Worm (Caenorhabditis elegans) whole organism, L1 larva: ENCODE measurements around the gene egl-13.
A peak's percentile ranks its signal among the peaks of the same experiment; 100 is the strongest.

Experiments used
- C16A3.4 ChIP-seq: fragments of 150-350 bp; optimal IDR thresholded peaks from 2 replicates; lab custom pipeline; 2014; ENCODE audit warnings: missing biosample characterization, missing genetic modification characterization
- F16B12.6 ChIP-seq: fragments of 150-350 bp; optimal IDR thresholded peaks from 2 replicates; lab custom pipeline; 2014; ENCODE audit warnings: missing biosample characterization, missing genetic modification characterization
- aly-2 ChIP-seq: fragments of 150-350 bp; optimal IDR thresholded peaks from 2 replicates; lab custom pipeline; 2014; ENCODE audit warnings: missing biosample characterization, missing genetic modification characterization
- blmp-1 ChIP-seq: fragments of 150-350 bp; optimal IDR thresholded peaks from 2 replicates; lab custom pipeline; 2014; ENCODE audit warnings: missing biosample characterization, missing genetic modification characterization
- ceh-63 ChIP-seq: fragments of 200-800 bp; sonication (Bioruptor generic); optimal IDR thresholded peaks from 2 replicates; lab custom pipeline; 2018; ENCODE audit warnings: mild to moderate bottlenecking, missing genetic modification characterization, missing compliant biosample characterization
- dpl-1 ChIP-seq, 3 experiments: fragments of 150-350 bp in 2 of 3; sonication (generic microtip) in 1 of 3; optimal IDR thresholded peaks; 2 replicates each; lab custom pipeline; 2014 to 2017; ENCODE audit warnings: missing biosample characterization in 3 of 3, missing genetic modification characterization in 3 of 3, missing genetic modification reagents in 3 of 3
- efl-1 ChIP-seq, 4 experiments: fragments of 150-350 bp; optimal IDR thresholded peaks in 3 of 4; peaks in 1 of 4; 1 replicate in 1 of 4; 2 replicates in 3 of 4; lab custom pipeline; 2014; ENCODE audit warnings: missing biosample characterization in 2 of 4, missing genetic modification characterization in 2 of 4, missing genetic modification reagents in 2 of 4
- egl-13 ChIP-seq: sonication (generic microtip); optimal IDR thresholded peaks from 2 replicates; lab custom pipeline; 2016; ENCODE audit warnings: missing genotype, missing genetic modification reagents, missing genetic modification characterization, missing compliant biosample characterization
- elt-3 ChIP-seq, 6 experiments: fragments of 150-350 bp in 1 of 6; sonication (generic microtip); optimal IDR thresholded peaks; 2 replicates each; lab custom pipeline; 2017 to 2018; ENCODE audit warnings: missing biosample characterization in 6 of 6, missing genetic modification characterization in 6 of 6, inconsistent platforms in 1 of 6
- fkh-4 ChIP-seq: sonication (generic microtip); optimal IDR thresholded peaks from 2 replicates; lab custom pipeline; 2016; ENCODE audit warnings: missing compliant biosample characterization, missing genetic modification characterization, borderline replicate concordance
- fkh-8 ChIP-seq: sonication (generic microtip); optimal IDR thresholded peaks from 2 replicates; lab custom pipeline; 2016; ENCODE audit warnings: mild to moderate bottlenecking, missing genetic modification characterization, missing compliant biosample characterization
- fos-1 ChIP-seq: fragments of 150-350 bp; optimal IDR thresholded peaks from 2 replicates; lab custom pipeline; 2014; ENCODE audit warnings: missing biosample characterization, missing genetic modification characterization
- grh-1 ChIP-seq: fragments of 200-800 bp; sonication (Bioruptor generic); IDR thresholded peaks from 2 replicates; pipeline ENCODE4 v1.3.6; 2022; ENCODE audit warnings: missing genetic modification reagents, missing genetic modification characterization, missing compliant biosample characterization
- hpl-2 ChIP-seq: fragments of 150-350 bp; optimal IDR thresholded peaks from 2 replicates; lab custom pipeline; 2014; ENCODE audit warnings: missing biosample characterization, missing genetic modification reagents, missing genetic modification characterization
- jun-1 ChIP-seq: fragments of 150-350 bp; optimal IDR thresholded peaks from 2 replicates; lab custom pipeline; 2014; ENCODE audit warnings: missing biosample characterization, missing genetic modification reagents, missing genetic modification characterization
- lin-14 ChIP-seq: fragments of 200-800 bp; sonication (Bioruptor generic); optimal IDR thresholded peaks from 2 replicates; lab custom pipeline; 2018; ENCODE audit warnings: mild to moderate bottlenecking, missing genetic modification characterization, moderate library complexity, missing compliant biosample characterization
- lin-35 ChIP-seq, 2 experiments: fragments of 150-350 bp; optimal IDR thresholded peaks; 2 replicates each; lab custom pipeline; 2014; ENCODE audit warnings: missing biosample characterization in 2 of 2, missing genetic modification characterization in 2 of 2, missing genetic modification reagents in 2 of 2
- lir-3 ChIP-seq: sonication (generic microtip); optimal IDR thresholded peaks from 2 replicates; lab custom pipeline; 2016; ENCODE audit warnings: mild to moderate bottlenecking, missing genetic modification characterization, moderate library complexity, missing compliant biosample characterization; ENCODE audit not compliant: poor library complexity
- lsy-2 ChIP-seq, 2 experiments: fragments of 150-350 bp; optimal IDR thresholded peaks; 2 replicates each; lab custom pipeline; 2014; ENCODE audit warnings: missing biosample characterization in 2 of 2, missing genetic modification characterization in 2 of 2
- mdl-1 ChIP-seq, 2 experiments: fragments of 150-350 bp; optimal IDR thresholded peaks; 2 replicates each; lab custom pipeline; 2014 to 2017; ENCODE audit warnings: missing biosample characterization in 2 of 2, missing genetic modification characterization in 2 of 2, inconsistent platforms in 1 of 2
- mef-2 ChIP-seq: fragments of 150-350 bp; optimal IDR thresholded peaks from 2 replicates; lab custom pipeline; 2014; ENCODE audit warnings: missing biosample characterization, missing genetic modification characterization
- nhr-20 ChIP-seq: sonication (generic microtip); optimal IDR thresholded peaks from 2 replicates; lab custom pipeline; 2016; ENCODE audit warnings: mild to moderate bottlenecking, missing genetic modification characterization, missing compliant biosample characterization
- nhr-237 ChIP-seq: fragments of 150-350 bp; optimal IDR thresholded peaks from 2 replicates; lab custom pipeline; 2014; ENCODE audit warnings: missing biosample characterization, missing genetic modification characterization
- nhr-47 ChIP-seq: sonication (generic microtip); optimal IDR thresholded peaks from 2 replicates; lab custom pipeline; 2016; ENCODE audit warnings: mild to moderate bottlenecking, missing genetic modification characterization, moderate library complexity, missing compliant biosample characterization
- nhr-71 ChIP-seq: sonication (generic microtip); optimal IDR thresholded peaks from 2 replicates; lab custom pipeline; 2016; ENCODE audit warnings: mild to moderate bottlenecking, missing genetic modification characterization, moderate library complexity, missing compliant biosample characterization
- nhr-76 ChIP-seq: sonication (generic microtip); optimal IDR thresholded peaks from 2 replicates; lab custom pipeline; 2017; ENCODE audit warnings: missing biosample characterization, missing genetic modification characterization
- nhr-77 ChIP-seq: fragments of 150-350 bp; optimal IDR thresholded peaks from 2 replicates; lab custom pipeline; 2014; ENCODE audit warnings: missing biosample characterization, missing genetic modification characterization
- nhr-84 ChIP-seq: sonication (generic microtip); optimal IDR thresholded peaks from 2 replicates; lab custom pipeline; 2017; ENCODE audit warnings: missing biosample characterization, missing genetic modification characterization
- nhr-85 ChIP-seq: sonication (generic microtip); peaks from one replicate; lab custom pipeline; 2016; ENCODE audit warnings: missing genetic modification characterization, inconsistent platforms, missing compliant biosample characterization
- nhr-90 ChIP-seq: sonication (generic microtip); optimal IDR thresholded peaks from 2 replicates; lab custom pipeline; 2016; ENCODE audit warnings: mild to moderate bottlenecking, missing genetic modification characterization, missing compliant biosample characterization; ENCODE audit not compliant: poor library complexity
- pax-3 ChIP-seq: fragments of 200-800 bp; sonication (Bioruptor generic); optimal IDR thresholded peaks from 2 replicates; lab custom pipeline; 2018; ENCODE audit warnings: mild to moderate bottlenecking, missing genetic modification characterization, moderate library complexity, missing compliant biosample characterization
- rnt-1 ChIP-seq: sonication (generic microtip); optimal IDR thresholded peaks from 2 replicates; lab custom pipeline; 2016; ENCODE audit warnings: mild to moderate bottlenecking, missing genetic modification characterization, moderate library complexity, missing compliant biosample characterization
- snpc-4 ChIP-seq: fragments of 150-350 bp; optimal IDR thresholded peaks from 2 replicates; lab custom pipeline; 2014; ENCODE audit warnings: missing biosample characterization, missing genetic modification characterization
- snu-23 ChIP-seq: sonication (generic microtip); optimal IDR thresholded peaks from 2 replicates; lab custom pipeline; 2016; ENCODE audit warnings: missing genetic modification characterization, missing compliant biosample characterization
- sox-4 ChIP-seq: sonication (generic microtip); optimal IDR thresholded peaks from 2 replicates; lab custom pipeline; 2016; ENCODE audit warnings: missing genetic modification characterization, missing compliant biosample characterization
- sup-37 ChIP-seq: fragments of 200-800 bp; sonication (Bioruptor generic); optimal IDR thresholded peaks from 2 replicates; lab custom pipeline; 2018; ENCODE audit warnings: mild to moderate bottlenecking, missing genetic modification characterization, missing compliant biosample characterization
- swsn-7 ChIP-seq: sonication (generic microtip); optimal IDR thresholded peaks from 2 replicates; lab custom pipeline; 2016; ENCODE audit warnings: missing genetic modification characterization, missing compliant biosample characterization
- unc-30 ChIP-seq: sonication (generic microtip); optimal IDR thresholded peaks from 2 replicates; lab custom pipeline; 2017; ENCODE audit warnings: missing biosample characterization, missing genetic modification characterization
- unc-62 ChIP-seq: fragments of 150-350 bp; optimal IDR thresholded peaks from 2 replicates; lab custom pipeline; 2014; ENCODE audit warnings: missing biosample characterization, missing genetic modification reagents, missing genetic modification characterization
- unc-86 ChIP-seq: sonication (generic microtip); optimal IDR thresholded peaks from 2 replicates; lab custom pipeline; 2016; ENCODE audit warnings: missing genetic modification characterization, missing compliant biosample characterization
- unc-98 ChIP-seq: fragments of 200-800 bp; sonication (Bioruptor generic); IDR thresholded peaks from 2 replicates; pipeline ENCODE4 v1.3.6; 2022; ENCODE audit warnings: missing genetic modification characterization, missing compliant biosample characterization
- vab-15 ChIP-seq: sonication (generic microtip); optimal IDR thresholded peaks from 2 replicates; lab custom pipeline; 2017; ENCODE audit warnings: missing genotype, mild to moderate bottlenecking, missing genetic modification characterization, missing compliant biosample characterization
- xbp-1 ChIP-seq: sonication (generic microtip); optimal IDR thresholded peaks from 2 replicates; lab custom pipeline; 2016; ENCODE audit warnings: missing genetic modification characterization, missing compliant biosample characterization
- zag-1 ChIP-seq: fragments of 150-350 bp; optimal IDR thresholded peaks from 2 replicates; lab custom pipeline; 2014; ENCODE audit warnings: missing biosample characterization, missing genetic modification characterization
- ztf-11 ChIP-seq, 2 experiments: sonication (generic microtip); optimal IDR thresholded peaks; 2 replicates each; lab custom pipeline; 2016 to 2017; ENCODE audit warnings: missing genetic modification characterization in 2 of 2, missing biosample characterization in 1 of 2, missing compliant biosample characterization in 1 of 2

egl-13 gene

DNA sequence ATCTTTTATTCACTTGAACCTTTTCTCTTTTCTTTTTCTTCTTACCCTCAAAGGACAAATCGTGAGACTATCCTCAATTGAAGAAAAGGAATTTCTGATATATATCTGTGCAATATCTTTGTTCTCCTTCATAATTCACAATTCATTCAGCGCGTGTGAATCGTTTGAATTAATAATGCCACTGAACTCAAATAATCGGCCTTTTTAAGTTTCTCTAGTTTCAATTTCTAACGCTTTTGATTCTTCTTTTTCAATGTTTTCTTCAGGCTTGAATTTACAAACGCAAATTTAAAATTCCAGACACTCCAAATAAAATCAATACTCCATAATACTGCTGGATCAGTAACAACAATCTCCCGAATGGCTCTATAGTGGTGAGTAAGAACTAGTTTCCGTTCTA lies at the start of gene egl-13:
Gene egl-13 (plus strand): TSS at position 301 of the 400 bp plus-strand sequence.
- no peak for TF ChIP-seq nhr-47 (tag; lab: Kevin White, UChicago)
- TF ChIP-seq blmp-1 (tag; lab: Kevin White, UChicago) = no peak
- no peak for TF ChIP-seq nhr-76 (tag; lab: Kevin White, UChicago)
- TF ChIP-seq unc-62 (GFP tag; lab: Kevin White, UChicago) = no peak
- TF ChIP-seq elt-3 (tag; optimal IDR thresholded peaks at IDR 0.05; lab: Kevin White, UChicago) = no peak
- TF ChIP-seq pax-3 (tag; lab: Kevin White, UChicago) = no peak
- TF ChIP-seq fkh-8 (tag; lab: Kevin White, UChicago) = no peak
- TF ChIP-seq mef-2 (tag; lab: Kevin White, UChicago) = no peak
- no peak for TF ChIP-seq lsy-2 (tag; optimal IDR thresholded peaks at IDR 0.05; lab: Kevin White, UChicago)
- no peak for TF ChIP-seq rnt-1 (tag; lab: Kevin White, UChicago)
- no peak for TF ChIP-seq dpl-1 (GFP tag; optimal IDR thresholded peaks at IDR 0.05; lab: Kevin White, UChicago)
- TF ChIP-seq unc-98 = no peak
- TF ChIP-seq snpc-4 = no peak

DNA sequence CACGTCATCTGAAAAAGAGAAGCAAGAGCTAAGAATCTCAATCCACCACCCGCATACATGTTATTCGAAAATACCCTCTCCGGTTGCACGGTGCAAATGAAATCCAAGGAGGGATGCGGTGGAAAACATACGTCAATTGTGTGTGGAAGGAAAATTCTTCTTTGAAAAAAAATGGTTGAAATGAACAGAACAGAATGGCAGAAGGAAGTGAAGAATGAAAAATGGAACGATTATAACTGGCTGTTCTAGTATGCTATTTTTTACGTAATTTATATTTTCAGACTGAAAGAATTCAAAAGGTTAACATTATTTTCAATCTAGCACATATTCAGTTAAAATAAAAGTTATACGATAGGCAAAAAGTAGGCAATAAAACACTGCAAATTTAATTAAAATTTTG lies 47.6 kb upstream of the egl-13 start:
- TF ChIP-seq efl-1 (optimal IDR thresholded peaks at IDR 0.05; lab: Kevin White, UChicago) (no peak), efl-1 (GFP tag; optimal IDR thresholded peaks at IDR 0.05 in 1 of 2; lab: Kevin White, UChicago) (peak in 1 of 2 experiments; percentile 4), fkh-4 (tag; lab: Kevin White, UChicago) (no peak)

DNA sequence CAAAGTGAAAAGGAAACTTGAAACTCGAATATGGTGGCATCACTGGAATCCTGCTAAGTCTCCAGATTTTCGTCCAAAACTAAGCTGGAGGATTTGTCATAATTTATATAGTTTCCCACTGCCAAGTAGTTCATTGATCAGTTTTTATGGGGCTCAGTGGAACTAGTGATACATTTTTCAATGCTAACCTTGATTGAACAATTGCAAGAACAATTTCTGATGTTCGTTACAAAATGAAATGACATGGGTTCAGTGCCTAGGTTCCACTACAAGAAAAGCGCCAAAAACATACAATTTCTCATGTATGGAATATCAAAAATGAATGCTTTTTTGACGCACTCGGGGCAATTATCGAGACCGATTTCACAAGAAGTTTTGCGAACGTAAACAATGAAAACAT lies 41.8 kb upstream of the egl-13 start:
- TF ChIP-seq jun-1 (tag; lab: Kevin White, UChicago) (no peak), ztf-11 (tag; optimal IDR thresholded peaks at IDR 0.05; lab: Kevin White, UChicago) (no peak), dpl-1 (GFP tag; optimal IDR thresholded peaks at IDR 0.05; lab: Kevin White, UChicago) (no peak), zag-1 (tag; lab: Kevin White, UChicago) (no peak), xbp-1 (tag; lab: Kevin White, UChicago) (no peak)

DNA sequence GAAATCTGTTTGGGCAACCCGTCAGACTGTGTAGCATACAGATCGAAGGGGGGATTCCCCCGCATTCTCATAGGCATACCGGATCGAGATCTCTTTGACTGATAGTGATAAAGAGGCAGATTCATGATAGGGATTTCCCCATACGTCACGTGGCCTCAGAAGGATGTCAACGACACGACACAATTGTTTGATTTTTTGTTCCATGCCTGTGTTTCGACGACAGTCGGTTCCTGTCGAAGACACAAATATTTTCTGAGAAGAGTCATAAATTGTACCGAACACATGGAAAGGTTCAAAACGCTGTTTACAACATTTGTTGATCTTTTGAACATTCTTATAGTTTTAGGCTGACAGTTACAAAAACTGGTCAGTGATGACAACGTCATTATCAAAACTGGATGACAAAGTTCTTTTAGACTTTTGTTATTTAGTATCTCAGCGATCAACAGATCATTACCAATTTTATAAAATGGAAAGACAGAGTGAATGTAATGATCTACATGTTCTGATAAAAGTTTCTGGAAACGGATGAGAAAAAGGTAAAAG lies 35.1 kb upstream of the egl-13 start:
- TF ChIP-seq lsy-2 (tag; optimal IDR thresholded peaks at IDR 0.05; lab: Kevin White, UChicago) (no peak), unc-30 (tag; lab: Kevin White, UChicago) (no peak), xbp-1 (tag; lab: Kevin White, UChicago) (no peak), snpc-4 (no peak), C16A3.4 (tag; lab: Kevin White, UChicago) (no peak), F16B12.6 (no peak), sox-4 (tag; lab: Kevin White, UChicago) (no peak), blmp-1 (tag; lab: Kevin White, UChicago) (peak; percentile 73), mdl-1 (tag; optimal IDR thresholded peaks at IDR 0.05; lab: Kevin White, UChicago) (peak in 1 of 2 experiments; percentile 61), nhr-90 (peak; percentile 27), grh-1 (GFP tag; lab: Robert Waterston, UW) (peak; percentile 27; the same call in 1 of the 2 replicates), fos-1 (tag; lab: Kevin White, UChicago) (no peak), nhr-237 (tag; lab: Kevin White, UChicago) (no peak), aly-2 (tag; lab: Kevin White, UChicago) (no peak), snu-23 (GFP tag; lab: Kevin White, UChicago) (peak; percentile 25), egl-13 (tag; lab: Kevin White, UChicago) (no peak), fkh-8 (tag; lab: Kevin White, UChicago) (no peak), unc-86 (no peak), lir-3 (tag; lab: Kevin White, UChicago) (no peak), rnt-1 (tag; lab: Kevin White, UChicago) (no peak), nhr-77 (tag; lab: Kevin White, UChicago) (peak; percentile 7), nhr-85 (peak; percentile 82), vab-15 (tag; lab: Kevin White, UChicago) (no peak), hpl-2 (GFP tag; lab: Kevin White, UChicago) (no peak), efl-1 (optimal IDR thresholded peaks at IDR 0.05; lab: Kevin White, UChicago) (no peak), efl-1 (GFP tag; optimal IDR thresholded peaks at IDR 0.05 in 1 of 2; lab: Kevin White, UChicago) (peak in 1 of 2 experiments; percentile 76), ceh-63 (GFP tag; lab: Kevin White, UChicago) (no peak), nhr-71 (peak; percentile 60), swsn-7 (tag; lab: Kevin White, UChicago) (no peak), nhr-20 (tag; lab: Kevin White, UChicago) (peak; percentile 76), lin-14 (GFP tag; lab: Kevin White, UChicago) (peak; percentile 39), nhr-84 (no peak), sup-37 (no peak), lin-35 (GFP tag; optimal IDR thresholded peaks at IDR 0.05; lab: Kevin White, UChicago) (peak in 1 of 2 experiments; percentile 15)
